Fruit fly (Drosophila melanogaster) whole organism, prepupa: ENCODE measurements around the gene CG11596.

ENCODE experiments used
- Blimp-1 ChIP-seq: fragments of 200-800 bp; sonication (Bioruptor generic); optimal IDR thresholded peaks from 3 replicates; lab custom pipeline; 2017; ENCODE audit warnings: missing biosample characterization, missing genetic modification characterization, mild to moderate bottlenecking, moderate library complexity, missing genetic modification reagents
- CG3919 ChIP-seq: fragments of 200-800 bp; sonication (Bioruptor generic); optimal IDR thresholded peaks from 3 replicates; lab custom pipeline; 2016; ENCODE audit warnings: missing biosample characterization, missing genetic modification characterization
- CG7368 ChIP-seq: fragments of 200-800 bp; sonication (Bioruptor generic); optimal IDR thresholded peaks from 3 replicates; lab custom pipeline; 2016; ENCODE audit warnings: missing biosample characterization, missing genetic modification characterization
- Lpt ChIP-seq: fragments of 200-800 bp; sonication (Bioruptor generic); optimal IDR thresholded peaks from 3 replicates; lab custom pipeline; 2016; ENCODE audit warnings: missing biosample characterization, missing genetic modification characterization
- OdsH ChIP-seq: fragments of 200-800 bp; sonication (Bioruptor generic); optimal IDR thresholded peaks from 3 replicates; lab custom pipeline; 2016; ENCODE audit warnings: missing biosample characterization, missing genetic modification characterization
- Smox ChIP-seq: fragments of 200-800 bp; sonication (Bioruptor generic); optimal IDR thresholded peaks from 3 replicates; lab custom pipeline; 2016; ENCODE audit warnings: missing biosample characterization, missing genetic modification characterization

DNA sequence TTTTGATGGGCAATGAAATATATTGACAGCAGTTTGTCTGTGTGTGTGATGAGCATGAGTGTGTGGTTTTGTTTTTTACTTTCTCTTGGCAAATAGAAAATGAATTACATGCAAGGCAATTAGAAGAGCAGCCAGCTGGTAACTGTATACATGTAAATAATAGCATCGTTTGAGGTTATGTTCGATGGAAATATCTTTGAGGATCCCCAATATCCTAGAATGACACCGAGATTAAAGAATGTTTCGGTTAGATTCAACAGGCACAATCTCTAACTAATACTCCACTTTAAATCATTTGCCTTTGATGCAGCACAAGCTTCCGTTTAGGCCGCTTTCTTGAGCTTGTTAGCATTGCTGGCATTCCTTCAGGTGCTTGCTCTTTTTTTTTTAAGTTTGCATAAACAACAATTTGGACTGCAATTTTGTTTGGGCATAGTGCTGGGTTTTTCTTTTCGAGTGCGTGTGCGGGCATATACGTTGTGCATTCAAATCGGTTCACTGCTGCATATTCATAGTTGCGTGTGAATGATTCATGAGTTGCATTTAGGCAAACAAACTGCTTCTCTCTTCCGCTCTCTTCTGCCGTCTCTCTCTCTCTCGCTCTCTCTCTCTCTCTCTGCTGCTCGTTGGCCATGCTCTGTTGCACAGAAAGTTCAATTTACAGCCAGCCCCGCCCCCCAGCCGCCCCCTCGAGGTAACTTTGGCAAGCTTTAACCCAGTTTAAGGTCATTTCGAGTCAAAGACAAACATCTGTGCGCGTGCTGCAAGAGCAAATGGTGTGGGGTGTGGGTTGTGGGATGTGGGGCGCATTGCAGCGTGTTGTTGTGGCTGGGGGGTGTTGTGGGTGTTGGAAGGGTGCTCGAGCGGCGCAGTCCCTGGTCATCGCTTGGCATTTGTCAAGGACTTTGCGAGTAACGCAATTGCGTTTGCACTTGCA is 37.2 kb downstream of the CG11596 start:
- TF ChIP-seq Smox (no peak), OdsH (GFP tag; lab: Kevin White, UChicago) (no peak), Lpt (GFP tag; lab: Kevin White, UChicago) (no peak), CG3919 (GFP tag; lab: Kevin White, UChicago) (no peak), CG7368 (GFP tag; lab: Kevin White, UChicago) (no peak), Blimp-1 (no peak)
